Worm (Caenorhabditis elegans) whole organism, young adult: Measurements from ENCODE around the gene rmd-1.

Experiments used
- B0261.1 ChIP-seq: sonication (generic microtip); optimal IDR thresholded peaks from 2 replicates; lab custom pipeline; 2016; ENCODE audit warnings: mild to moderate bottlenecking, missing genetic modification characterization, moderate library complexity, missing compliant biosample characterization
- C06A6.2 ChIP-seq: fragments of 200-800 bp; sonication (Bioruptor generic); conservative IDR thresholded peaks from 2 replicates; pipeline ENCODE4 v1.3.6; 2022; ENCODE audit warnings: missing genetic modification characterization, missing compliant biosample characterization
- F57C9.4 ChIP-seq: sonication (generic microtip); optimal IDR thresholded peaks from 2 replicates; lab custom pipeline; 2017; ENCODE audit warnings: mild to moderate bottlenecking, missing genetic modification characterization, missing compliant biosample characterization
- K12H6.12 ChIP-seq: fragments of 200-800 bp; sonication (Bioruptor generic); optimal IDR thresholded peaks from 2 replicates; lab custom pipeline; 2018; ENCODE audit warnings: mild to moderate bottlenecking, missing genetic modification characterization, missing compliant biosample characterization
- Y53F4B.3 ChIP-seq: fragments of 200-800 bp; sonication (Bioruptor generic); IDR thresholded peaks from 2 replicates; pipeline ENCODE4 v1.3.6; 2022; ENCODE audit warnings: missing genetic modification reagents, missing genetic modification characterization, missing compliant biosample characterization
- Y53G8AR.9 ChIP-seq: fragments of 200-800 bp; sonication (Bioruptor generic); conservative IDR thresholded peaks from 2 replicates; pipeline ENCODE4 v1.3.6; 2022; ENCODE audit warnings: missing genetic modification reagents, missing genetic modification characterization, missing compliant biosample characterization
- Y79H2A.3 ChIP-seq: fragments of 200-800 bp; sonication (Bioruptor generic); conservative IDR thresholded peaks from 2 replicates; pipeline ENCODE4 v1.3.6; 2022; ENCODE audit warnings: missing genetic modification reagents, missing genetic modification characterization, missing compliant biosample characterization
- ama-1 ChIP-seq, 3 experiments: fragments of 150-350 bp in 1 of 3; sonication (generic microtip) in 2 of 3; optimal IDR thresholded peaks; 2 replicates each; lab custom pipeline; 2014 to 2018; ENCODE audit warnings: missing biosample characterization in 2 of 3, missing genetic modification characterization in 2 of 3, missing genetic modification reagents in 2 of 3
- attf-5 ChIP-seq: fragments of 200-800 bp; sonication (Bioruptor generic); optimal IDR thresholded peaks from 2 replicates; lab custom pipeline; 2018; ENCODE audit warnings: mild to moderate bottlenecking, missing genetic modification characterization, missing compliant biosample characterization
- attf-6 ChIP-seq: fragments of 200-800 bp; sonication (Bioruptor generic); IDR thresholded peaks from 2 replicates; pipeline ENCODE4 v1.3.6; 2022; ENCODE audit warnings: missing genetic modification reagents, missing genetic modification characterization, missing compliant biosample characterization
- bed-2 ChIP-seq: fragments of 200-800 bp; sonication (Bioruptor generic); IDR thresholded peaks from 2 replicates; pipeline ENCODE4 v1.3.6; 2022; ENCODE audit warnings: missing genetic modification reagents, missing genetic modification characterization, missing compliant biosample characterization
- cebp-2 ChIP-seq: fragments of 200-800 bp; sonication (Bioruptor generic); IDR thresholded peaks from 2 replicates; pipeline ENCODE4 v1.3.6; 2022; ENCODE audit warnings: missing genetic modification characterization, missing compliant biosample characterization
- ceh-27 ChIP-seq: fragments of 200-800 bp; sonication (Bioruptor generic); optimal IDR thresholded peaks from 2 replicates; lab custom pipeline; 2018; ENCODE audit warnings: mild to moderate bottlenecking, missing genetic modification characterization, moderate library complexity, missing compliant biosample characterization
- ceh-58 ChIP-seq: fragments of 200-800 bp; sonication (Bioruptor generic); IDR thresholded peaks from 2 replicates; pipeline ENCODE4 v1.3.6; 2022; ENCODE audit warnings: missing genetic modification characterization, missing compliant biosample characterization
- ceh-79 ChIP-seq: sonication (generic microtip); optimal IDR thresholded peaks from 2 replicates; lab custom pipeline; 2017; ENCODE audit warnings: mild to moderate bottlenecking, missing genetic modification characterization, missing compliant biosample characterization
- die-1 ChIP-seq: sonication (generic microtip); optimal IDR thresholded peaks from 2 replicates; lab custom pipeline; 2016; ENCODE audit warnings: missing genotype, mild to moderate bottlenecking, missing genetic modification characterization, missing compliant biosample characterization
- efl-1 ChIP-seq: fragments of 150-350 bp; optimal IDR thresholded peaks from 2 replicates; lab custom pipeline; 2014; ENCODE audit warnings: missing biosample characterization, missing genetic modification reagents, missing genetic modification characterization
- egl-18 ChIP-seq: fragments of 200-800 bp; sonication (Bioruptor generic); IDR thresholded peaks from 2 replicates; pipeline ENCODE4 v1.3.6; 2022; ENCODE audit warnings: missing genetic modification reagents, missing genetic modification characterization, missing compliant biosample characterization
- egl-44 ChIP-seq: fragments of 200-800 bp; sonication (Bioruptor generic); IDR thresholded peaks from 2 replicates; pipeline ENCODE4 v1.3.6; 2022; ENCODE audit warnings: missing genetic modification reagents, missing genetic modification characterization, missing compliant biosample characterization
- egrh-3 ChIP-seq: fragments of 200-800 bp; sonication (Bioruptor generic); IDR thresholded peaks from 2 replicates; pipeline ENCODE4 v1.3.6; 2022; ENCODE audit warnings: missing genetic modification reagents, missing genetic modification characterization, missing compliant biosample characterization
- ekl-4 ChIP-seq: fragments of 200-800 bp; sonication (Bioruptor generic); IDR thresholded peaks from 2 replicates; pipeline ENCODE4 v1.3.6; 2022; ENCODE audit warnings: missing genetic modification reagents, missing genetic modification characterization, missing compliant biosample characterization
- fkh-3 ChIP-seq: sonication (generic microtip); optimal IDR thresholded peaks from 2 replicates; lab custom pipeline; 2016; ENCODE audit warnings: mild to moderate bottlenecking, missing genetic modification characterization, missing compliant biosample characterization
- hlh-26 ChIP-seq: fragments of 200-800 bp; sonication (Bioruptor generic); conservative IDR thresholded peaks from 2 replicates; pipeline ENCODE4 v1.3.6; 2022; ENCODE audit warnings: missing genetic modification reagents, missing genetic modification characterization, missing compliant biosample characterization
- hmg-1.2 ChIP-seq: fragments of 200-800 bp; sonication (Bioruptor generic); IDR thresholded peaks from 2 replicates; pipeline ENCODE4 v1.3.6; 2022; ENCODE audit warnings: missing genetic modification reagents, missing genetic modification characterization, missing compliant biosample characterization
- hrde-1 ChIP-seq: sonication (generic microtip); optimal IDR thresholded peaks from 2 replicates; lab custom pipeline; 2016; ENCODE audit warnings: missing genetic modification characterization, mild to moderate bottlenecking, missing compliant biosample characterization, moderate library complexity, missing genotype, missing genetic modification reagents, borderline replicate concordance
- let-607 ChIP-seq, 2 experiments: fragments of 200-800 bp in 1 of 2; sonication (Bioruptor generic) in 1 of 2; sonication (generic microtip) in 1 of 2; optimal IDR thresholded peaks; 2 replicates each; lab custom pipeline; 2016 to 2018; ENCODE audit warnings: mild to moderate bottlenecking in 2 of 2, missing compliant biosample characterization in 2 of 2, missing genetic modification characterization in 2 of 2, moderate library complexity in 2 of 2, missing genotype in 1 of 2
- lin-35 ChIP-seq, 3 experiments: fragments of 150-350 bp in 2 of 3; sonication (generic microtip) in 1 of 3; optimal IDR thresholded peaks; 2 replicates each; lab custom pipeline; 2014 to 2018; ENCODE audit warnings: missing biosample characterization in 3 of 3, missing genetic modification characterization in 3 of 3, missing genetic modification reagents in 3 of 3
- lin-40 ChIP-seq: sonication (generic microtip); optimal IDR thresholded peaks from 2 replicates; lab custom pipeline; 2016; ENCODE audit warnings: missing genetic modification characterization, mild to moderate bottlenecking, missing compliant biosample characterization, missing genotype, missing genetic modification reagents
- madf-8 ChIP-seq: fragments of 200-800 bp; sonication (Bioruptor generic); conservative IDR thresholded peaks from 2 replicates; pipeline ENCODE4 v1.3.6; 2022; ENCODE audit warnings: missing genetic modification reagents, missing genetic modification characterization, missing compliant biosample characterization
- nhr-179 ChIP-seq: sonication (generic microtip); optimal IDR thresholded peaks from 2 replicates; lab custom pipeline; 2016; ENCODE audit warnings: mild to moderate bottlenecking, missing genetic modification characterization, missing compliant biosample characterization
- nhr-80 ChIP-seq: sonication (generic microtip); optimal IDR thresholded peaks from 2 replicates; lab custom pipeline; 2016; ENCODE audit warnings: missing genetic modification characterization, missing compliant biosample characterization
- nhr-90 ChIP-seq: sonication (generic microtip); optimal IDR thresholded peaks from 2 replicates; lab custom pipeline; 2016; ENCODE audit warnings: missing genotype, mild to moderate bottlenecking, missing genetic modification characterization, missing compliant biosample characterization
- pha-4 ChIP-seq: fragments of 150-350 bp; sonication (generic microtip); optimal IDR thresholded peaks from 2 replicates; lab custom pipeline; 2014; ENCODE audit warnings: missing biosample characterization, missing genetic modification reagents, missing genetic modification characterization
- rcor-1 ChIP-seq: fragments of 200-800 bp; sonication (Bioruptor generic); IDR thresholded peaks from 2 replicates; pipeline ENCODE4 v1.3.6; 2022; ENCODE audit warnings: missing genetic modification reagents, missing genetic modification characterization, missing compliant biosample characterization
- sdz-38 ChIP-seq: sonication (generic microtip); optimal IDR thresholded peaks from 2 replicates; lab custom pipeline; 2016; ENCODE audit warnings: missing genotype, missing genetic modification characterization, missing compliant biosample characterization
- sea-2 ChIP-seq: fragments of 200-800 bp; sonication (Bioruptor generic); IDR thresholded peaks from 2 replicates; pipeline ENCODE4 v1.3.6; 2022; ENCODE audit warnings: missing genetic modification characterization, missing compliant biosample characterization
- snpc-1.1 ChIP-seq: sonication (generic microtip); optimal IDR thresholded peaks from 2 replicates; lab custom pipeline; 2017; ENCODE audit warnings: missing genetic modification characterization, mild to moderate bottlenecking, missing compliant biosample characterization, antibody characterized with exemption, moderate library complexity, missing genotype, missing genetic modification reagents; ENCODE audit not compliant: insufficient read depth
- snpc-3.4 ChIP-seq: sonication (generic microtip); optimal IDR thresholded peaks from 2 replicates; lab custom pipeline; 2017; ENCODE audit warnings: missing genetic modification characterization, mild to moderate bottlenecking, missing compliant biosample characterization, antibody characterized with exemption, moderate library complexity, missing genotype, missing genetic modification reagents
- snpc-4 ChIP-seq, 5 experiments: fragments of 150-350 bp in 1 of 5; sonication (generic microtip) in 4 of 5; optimal IDR thresholded peaks; 2 replicates each; lab custom pipeline; 2014 to 2018; ENCODE audit warnings: missing genetic modification characterization in 5 of 5, missing biosample characterization in 3 of 5, antibody characterized with exemption in 2 of 5, mild to moderate bottlenecking in 2 of 5, missing compliant biosample characterization in 2 of 5, missing genotype in 2 of 5, moderate library complexity in 2 of 5, missing genetic modification reagents in 1 of 5
- tbx-9 ChIP-seq: sonication (generic microtip); optimal IDR thresholded peaks from 2 replicates; lab custom pipeline; 2016; ENCODE audit warnings: borderline replicate concordance, missing genetic modification characterization, inconsistent platforms, missing compliant biosample characterization
- tlf-1 ChIP-seq: fragments of 200-800 bp; sonication (Bioruptor generic); optimal IDR thresholded peaks from 2 replicates; lab custom pipeline; 2018; ENCODE audit warnings: mild to moderate bottlenecking, missing genetic modification characterization, missing compliant biosample characterization
- zim-3 ChIP-seq: sonication (generic microtip); optimal IDR thresholded peaks from 2 replicates; lab custom pipeline; 2017; ENCODE audit warnings: mild to moderate bottlenecking, missing genetic modification characterization, moderate library complexity, missing compliant biosample characterization
- ztf-26 ChIP-seq: sonication (generic microtip); optimal IDR thresholded peaks from 2 replicates; lab custom pipeline; 2017; ENCODE audit warnings: missing genetic modification characterization, missing compliant biosample characterization
- ztf-28 ChIP-seq: fragments of 200-800 bp; sonication (Bioruptor generic); IDR thresholded peaks from 2 replicates; pipeline ENCODE4 v1.3.6; 2022; ENCODE audit warnings: missing genetic modification reagents, missing genetic modification characterization, missing compliant biosample characterization
- ztf-3 ChIP-seq: fragments of 200-800 bp; sonication (Bioruptor generic); optimal IDR thresholded peaks from 2 replicates; lab custom pipeline; 2018; ENCODE audit warnings: mild to moderate bottlenecking, missing genetic modification characterization, missing compliant biosample characterization

Gene rmd-1

DNA sequence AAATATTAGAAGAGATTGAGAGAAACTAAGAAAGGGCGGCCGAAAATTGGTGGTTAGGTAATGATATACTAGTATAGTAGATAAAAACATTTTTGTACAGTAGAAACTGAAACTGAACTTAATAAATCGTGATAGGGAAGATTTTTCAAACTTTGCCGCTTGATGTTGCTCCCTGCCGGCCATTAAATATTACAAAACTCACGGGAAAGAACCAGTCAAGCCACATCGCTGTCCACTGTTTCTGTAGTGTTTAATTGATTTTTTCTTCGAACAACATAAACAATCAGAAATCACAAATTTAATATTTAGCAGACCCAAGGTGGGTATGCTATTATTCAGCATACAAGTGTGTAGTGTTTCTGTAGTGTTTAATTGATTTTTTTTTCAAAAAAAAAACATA lies 7.8 kb upstream of the rmd-1 start, which contains the start of gene T05G5.5 (continued):
- TF ChIP-seq tlf-1 (no peak), attf-5 (no peak), sea-2 (no peak), ceh-58 (no peak), hlh-26 (GFP tag; lab: Robert Waterston, UW) (no peak), F57C9.4 (tag; lab: Kevin White, UChicago) (no peak), ceh-27 (no peak), madf-8 (no peak), fkh-3 (tag; lab: Kevin White, UChicago) (no peak), K12H6.12 (tag; lab: Kevin White, UChicago) (no peak), nhr-80 (tag; lab: Kevin White, UChicago) (peak; percentile 28), ztf-3 (GFP tag; lab: Kevin White, UChicago) (no peak), ekl-4 (GFP tag; lab: Robert Waterston, UW) (0 out of 2 replicates have a peak, but pooled peaks have one; percentile 18), ztf-28 (GFP tag; lab: Robert Waterston, UW) (no peak), bed-2 (GFP tag; lab: Robert Waterston, UW) (no peak)

- TF ChIP-seq Y79H2A.3 (no peak), tbx-9 (no peak), nhr-179 (no peak), egl-44 (no peak), C06A6.2 (GFP tag; lab: Robert Waterston, UW) (no peak), Y53G8AR.9 (no peak), hrde-1 (tag; lab: Kevin White, UChicago) (no peak), ceh-79 (tag; lab: Kevin White, UChicago) (no peak), hmg-1.2 (GFP tag; lab: Robert Waterston, UW) (peak; percentile 58; the same call in 1 of the 2 replicates), let-607 (tag; optimal IDR thresholded peaks at IDR 0.05; lab: Kevin White, UChicago) (peak in 1 of 2 experiments; percentile 29), pha-4 (no peak), snpc-3.4 (tag; lab: Kevin White, UChicago) (no peak), snpc-4 (GFP tag; optimal IDR thresholded peaks at IDR 0.05; lab: Kevin White, UChicago) (no peak), snpc-4 (tag; optimal IDR thresholded peaks at IDR 0.05; lab: Kevin White, UChicago) (peak in 1 of 4 experiments; percentile 28), nhr-90 (tag; lab: Kevin White, UChicago) (no peak), lin-40 (tag; lab: Kevin White, UChicago) (peak; percentile 37), cebp-2 (GFP tag; lab: Robert Waterston, UW) (no peak), attf-6 (GFP tag; lab: Robert Waterston, UW) (no peak), egrh-3 (GFP tag; lab: Robert Waterston, UW) (no peak), zim-3 (tag; lab: Kevin White, UChicago) (no peak), ztf-3 (GFP tag; lab: Kevin White, UChicago) (no peak), efl-1 (GFP tag; lab: Kevin White, UChicago) (no peak), nhr-80 (tag; lab: Kevin White, UChicago) (peak; percentile 67), snpc-1.1 (tag; lab: Kevin White, UChicago) (no peak), madf-8 (no peak), rcor-1 (GFP tag; lab: Robert Waterston, UW) (no peak), Y53F4B.3 (GFP tag; lab: Robert Waterston, UW) (no peak), egl-18 (no peak), ztf-28 (GFP tag; lab: Robert Waterston, UW) (no peak), sdz-38 (tag; lab: Kevin White, UChicago) (no peak), lin-35 (GFP tag; optimal IDR thresholded peaks at IDR 0.05; lab: Kevin White, UChicago) (no peak), die-1 (no peak), B0261.1 (tag; lab: Kevin White, UChicago) (no peak), ztf-26 (tag; lab: Kevin White, UChicago) (no peak), ama-1 (optimal IDR thresholded peaks at IDR 0.05; lab: Kevin White, UChicago) (peak; percentile 33), ama-1 (GFP tag; optimal IDR thresholded peaks at IDR 0.05; lab: Kevin White, UChicago) (no peak)
Observed at ce11 chrIII:9752852-9753251, 6.0 kb upstream of the rmd-1 start, which contains the start of gene ech-6. TSS of gene ech-6 (minus strand) at chrIII:9752883.
